Worm (Caenorhabditis elegans): ENCODE data around the gene folr-1.

DNA sequence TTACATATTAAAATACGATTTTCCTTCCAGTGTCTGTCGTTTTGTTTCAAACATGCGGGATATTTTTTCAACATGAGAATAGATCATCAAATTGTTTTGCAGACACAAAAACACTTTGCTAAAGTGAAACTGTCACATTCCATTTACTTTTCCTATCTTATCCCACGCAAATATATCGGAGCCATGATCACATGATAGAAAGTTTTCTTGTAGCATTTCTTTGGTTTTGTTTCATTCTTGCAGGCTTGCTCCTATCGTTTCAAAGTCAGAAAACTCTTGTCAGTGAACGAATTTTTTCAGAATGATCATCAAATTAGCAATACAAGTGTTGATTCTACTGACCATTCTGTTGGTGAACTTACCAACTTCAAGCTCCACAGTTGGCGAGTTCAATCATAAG lies 2.2 kb downstream of the folr-1 start, which contains the start of gene C17G1.2:
- no peak for TF ChIP-seq flh-1 (GFP tag; optimal IDR thresholded peaks at IDR 0.05)
- TF ChIP-seq lsy-2 (tag; optimal IDR thresholded peaks at IDR 0.05) = no peak
- TF ChIP-seq ham-2 (GFP tag; optimal IDR thresholded peaks at IDR 0.05) = no peak
- TF ChIP-seq zip-8 (tag; optimal IDR thresholded peaks at IDR 0.05) = no peak
- TF ChIP-seq elt-3 (tag; optimal IDR thresholded peaks at IDR 0.05) = no peak
- no peak for TF ChIP-seq nhr-2 (tag; optimal IDR thresholded peaks at IDR 0.05)
- no peak for TF ChIP-seq ceh-39 (tag; optimal IDR thresholded peaks at IDR 0.05)
- TF ChIP-seq lin-13 (tag; optimal IDR thresholded peaks at IDR 0.05) = no peak
- TF ChIP-seq cnd-1 (tag; optimal IDR thresholded peaks at IDR 0.05) = no peak
- TF ChIP-seq snpc-4 (tag; optimal IDR thresholded peaks at IDR 0.05) = no peak
- no peak for TF ChIP-seq drap-1 (GFP tag; optimal IDR thresholded peaks at IDR 0.05)
- no peak for TF ChIP-seq blmp-1 (tag; optimal IDR thresholded peaks at IDR 0.05)
- TF ChIP-seq nhr-12 (tag; optimal IDR thresholded peaks at IDR 0.05) = no peak
- no peak for TF ChIP-seq ztf-11 (tag; optimal IDR thresholded peaks at IDR 0.05)
